Worm (Caenorhabditis elegans): ENCODE results near the gene W01G7.4.

Gene W01G7.4

DNA sequence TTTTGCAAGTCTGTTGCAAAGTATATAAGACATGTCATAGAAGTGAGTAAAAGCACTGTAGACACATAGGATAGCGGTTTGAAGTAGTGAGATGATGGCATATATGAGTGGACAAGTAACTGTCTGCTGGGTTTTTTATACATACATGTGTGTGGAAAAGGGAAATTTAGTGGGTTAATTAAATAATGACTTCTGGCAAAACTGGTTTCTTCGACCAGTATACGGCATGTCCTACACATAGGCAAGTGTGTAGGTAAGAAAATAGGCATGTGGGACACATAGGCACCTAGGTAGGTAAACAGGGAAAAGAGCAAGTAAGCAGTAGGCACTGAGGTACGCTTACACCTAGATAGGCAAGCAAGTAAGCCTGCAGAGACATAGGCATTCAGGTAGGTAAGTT lies 34.1 kb downstream of the W01G7.4 start, which contains the start of gene col-87:
col-87 (minus strand) TSS at position 101 of the 400 bp plus-strand sequence.
- TF ChIP-seq unc-3 (GFP tag; conservative IDR thresholded peaks at IDR 0.05) (no peak), unc-3 (tag; optimal IDR thresholded peaks at IDR 0.05) (no peak), eyg-1 (tag; optimal IDR thresholded peaks at IDR 0.05) (no peak), odd-2 (tag; optimal IDR thresholded peaks at IDR 0.05) (no peak), madf-2 (tag; optimal IDR thresholded peaks at IDR 0.05) (no peak), pag-3 (tag; optimal IDR thresholded peaks at IDR 0.05; ENCODE audit: borderline replicate concordance) (no peak), ahr-1 (tag; optimal IDR thresholded peaks at IDR 0.05) (no peak), pqm-1 (tag; optimal IDR thresholded peaks at IDR 0.05) (no peak), F13H6.1 (tag; optimal IDR thresholded peaks at IDR 0.05) (no peak), hlh-6 (tag; optimal IDR thresholded peaks at IDR 0.05) (no peak)

DNA sequence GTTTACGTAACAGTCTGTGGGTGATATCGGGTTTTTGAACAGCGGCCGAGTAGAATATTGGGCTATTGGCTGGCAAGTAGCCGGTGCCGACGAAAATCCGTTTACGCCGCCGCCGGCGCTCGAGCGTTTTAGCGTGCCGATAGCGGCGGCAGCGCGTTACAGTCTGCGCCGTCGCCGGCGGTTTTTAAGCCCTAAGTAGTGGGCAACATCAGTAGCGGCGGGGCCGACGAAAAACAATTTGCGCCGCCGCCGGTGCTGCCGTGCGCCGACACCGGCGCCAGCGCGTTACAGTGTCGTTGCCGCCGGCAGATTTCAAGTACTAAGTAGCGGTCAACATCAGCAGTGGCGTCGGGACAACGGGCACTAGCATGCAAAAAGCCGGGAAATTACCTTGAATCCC lies 35.3 kb downstream of the W01G7.4 start:
- TF ChIP-seq F13H6.1 (tag; optimal IDR thresholded peaks at IDR 0.05), result no peak
- TF ChIP-seq fkh-10 (GFP tag; optimal IDR thresholded peaks at IDR 0.05), result no peak
- TF ChIP-seq ceh-14 (tag; optimal IDR thresholded peaks at IDR 0.05), result no peak
- no peak for TF ChIP-seq syd-9 (tag; optimal IDR thresholded peaks at IDR 0.05)
- no peak for TF ChIP-seq ets-4 (tag; optimal IDR thresholded peaks at IDR 0.05)
- no peak for TF ChIP-seq unc-3 (GFP tag; conservative IDR thresholded peaks at IDR 0.05)
- no peak for TF ChIP-seq unc-3 (tag; optimal IDR thresholded peaks at IDR 0.05)
- TF ChIP-seq ceh-31 (tag; optimal IDR thresholded peaks at IDR 0.05), result no peak
- no peak for TF ChIP-seq C08G9.2 (tag; optimal IDR thresholded peaks at IDR 0.05)
- TF ChIP-seq hlh-30 (tag; optimal IDR thresholded peaks at IDR 0.05; ENCODE audit: insufficient read depth), result no peak
- no peak for TF ChIP-seq pat-9 (tag; optimal IDR thresholded peaks at IDR 0.05)
- TF ChIP-seq npax-4 (tag; optimal IDR thresholded peaks at IDR 0.05), result no peak
- no peak for TF ChIP-seq pqm-1 (tag; optimal IDR thresholded peaks at IDR 0.05)
- TF ChIP-seq ceh-45 (GFP tag; IDR thresholded peaks at IDR 0.05), result no peak
- no peak for TF ChIP-seq ceh-48 (tag; optimal IDR thresholded peaks at IDR 0.05)
- TF ChIP-seq unc-42 (tag; optimal IDR thresholded peaks at IDR 0.05), result no peak

DNA sequence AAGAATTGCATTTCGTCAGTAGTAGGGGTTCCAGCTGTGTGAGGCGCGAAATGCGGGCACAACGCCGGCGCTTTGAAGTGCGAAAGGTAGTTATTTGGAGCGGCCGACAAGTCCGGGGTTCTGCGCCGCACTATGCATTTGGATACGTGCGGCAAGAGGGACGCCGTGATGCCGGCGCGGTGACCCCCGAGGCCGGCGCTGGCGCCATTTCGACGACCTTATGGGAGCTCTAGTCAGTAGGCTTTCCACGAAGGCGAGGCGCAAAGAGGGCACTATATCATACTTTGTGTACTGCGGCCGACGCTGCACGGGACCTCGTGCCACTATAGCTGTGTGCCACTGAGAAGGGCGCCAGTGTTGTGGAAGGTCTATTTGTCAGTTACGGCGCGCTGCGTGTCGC lies 36.3 kb downstream of the W01G7.4 start:
- TF ChIP-seq unc-3 (GFP tag; conservative IDR thresholded peaks at IDR 0.05), result no peak
- TF ChIP-seq unc-3 (tag; optimal IDR thresholded peaks at IDR 0.05), result no peak
- no peak for TF ChIP-seq hlh-8 (tag; optimal IDR thresholded peaks at IDR 0.05)
- TF ChIP-seq K09A11.1 (tag; optimal IDR thresholded peaks at IDR 0.05; ENCODE audit: insufficient read depth), result no peak
- no peak for TF ChIP-seq nhr-11 (tag; optimal IDR thresholded peaks at IDR 0.05)
- no peak for TF ChIP-seq unc-42 (tag; optimal IDR thresholded peaks at IDR 0.05)
- no peak for TF ChIP-seq unc-55 (GFP tag; optimal IDR thresholded peaks at IDR 0.05)
- TF ChIP-seq tbx-2 (tag; optimal IDR thresholded peaks at IDR 0.05), result no peak
- TF ChIP-seq Y22D7AL.16 (tag; optimal IDR thresholded peaks at IDR 0.05), result no peak
- no peak for TF ChIP-seq gmeb-2 (tag; optimal IDR thresholded peaks at IDR 0.05)
- peak; percentile 17 for TF ChIP-seq sdc-2 (tag; optimal IDR thresholded peaks at IDR 0.05)
- no peak for TF ChIP-seq fkh-6 (tag; optimal IDR thresholded peaks at IDR 0.05)
- no peak for TF ChIP-seq unc-86 (tag; optimal IDR thresholded peaks at IDR 0.05)
- no peak for TF ChIP-seq ceh-24 (tag; optimal IDR thresholded peaks at IDR 0.05)
- TF ChIP-seq pat-9 (tag; optimal IDR thresholded peaks at IDR 0.05), result no peak
- peak; percentile 46 for TF ChIP-seq elt-4 (tag; optimal IDR thresholded peaks at IDR 0.05)
- no peak for TF ChIP-seq ceh-2 (tag; optimal IDR thresholded peaks at IDR 0.05)
- no peak for TF ChIP-seq T23F11.4 (GFP tag; optimal IDR thresholded peaks at IDR 0.05)

DNA sequence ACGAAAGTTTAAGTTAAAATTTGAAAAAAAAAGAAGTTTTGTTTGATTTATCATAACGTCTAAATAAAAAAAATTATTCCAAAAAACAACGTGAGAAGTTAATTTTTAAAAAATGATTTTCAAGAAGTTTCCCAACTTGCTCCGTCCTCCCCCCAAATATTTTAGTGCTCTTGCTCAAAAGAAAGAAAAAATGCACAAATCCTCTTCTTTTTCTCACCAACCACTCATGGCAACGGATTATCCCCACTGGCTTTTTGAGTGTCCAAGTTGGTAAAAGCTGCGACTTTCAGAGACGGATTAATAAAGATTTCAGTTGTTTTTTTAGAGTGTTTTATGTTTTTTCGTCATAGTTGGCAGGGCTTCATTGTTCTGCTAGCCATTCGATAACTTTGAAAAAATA lies 37.0 kb downstream of the W01G7.4 start, which contains the start of gene Y39G8C.2:
Y39G8C.2 (minus strand) TSS at position 101 of the 400 bp plus-strand sequence.
- TF ChIP-seq unc-42 (tag; optimal IDR thresholded peaks at IDR 0.05) (no peak), fax-1 (tag; optimal IDR thresholded peaks at IDR 0.05) (no peak), ceh-31 (tag; optimal IDR thresholded peaks at IDR 0.05) (no peak)
